Worm (Caenorhabditis elegans): ENCODE results near the gene K09C8.8.

ce11 chrX:10999176-10999575 lies 28.4 kb downstream of the K09C8.8 start, which contains the start of gene F59F3.6:
- TF ChIP-seq lin-29 (GFP tag; IDR thresholded peaks at IDR 0.05) (no peak), snpc-4 (tag; optimal IDR thresholded peaks at IDR 0.05) (no peak), aha-1 (tag) (peak; percentile 45), mep-1 (tag; optimal IDR thresholded peaks at IDR 0.05) (no peak), lin-38 (GFP tag; IDR thresholded peaks at IDR 0.05) (no peak), nhr-77 (tag; optimal IDR thresholded peaks at IDR 0.05) (no peak), lin-39 (tag; optimal IDR thresholded peaks at IDR 0.05) (no peak)
